Fruit fly (Drosophila melanogaster): ENCODE results near the gene CG6418.

CG6418 gene

DNA sequence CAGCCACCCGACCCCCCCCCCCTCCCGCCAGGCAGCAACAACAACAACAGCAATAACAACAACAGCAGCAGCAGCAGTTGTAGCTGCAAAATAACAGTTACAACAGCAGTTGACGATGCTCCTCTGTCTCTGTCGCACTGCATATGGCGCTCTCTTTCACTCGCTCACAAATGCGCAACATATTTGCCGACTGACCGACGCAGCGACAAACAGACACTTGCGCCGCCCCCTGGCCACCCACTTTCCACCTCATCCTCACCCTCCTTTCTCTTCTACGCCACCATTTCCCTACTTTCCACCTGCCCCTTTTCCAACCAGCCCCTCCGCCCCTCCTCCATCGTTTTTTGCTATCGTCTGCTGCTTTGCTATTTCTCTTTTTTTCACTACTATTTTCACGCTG lies 24.8 kb downstream of the CG6418 start:
- no peak for TF ChIP-seq Hr78 (GFP tag; optimal IDR thresholded peaks at IDR 0.05)
- no peak for TF ChIP-seq dl (GFP tag; optimal IDR thresholded peaks at IDR 0.05; ENCODE audit: insufficient read depth in 1 of 2, partially characterized antibody in 2 of 2)
- peak; percentile 83 for TF ChIP-seq Dfd (GFP tag; optimal IDR thresholded peaks at IDR 0.05)
- no peak for TF ChIP-seq Rel (GFP tag; optimal IDR thresholded peaks at IDR 0.05)
- TF ChIP-seq Rel (tag; optimal IDR thresholded peaks at IDR 0.05): no peak
- no peak for TF ChIP-seq Myc (optimal IDR thresholded peaks at IDR 0.05)
- TF ChIP-seq CrebA (GFP tag; optimal IDR thresholded peaks at IDR 0.05; ENCODE audit: borderline replicate concordance): no peak
- no peak for TF ChIP-seq rgr (GFP tag; optimal IDR thresholded peaks at IDR 0.05)

DNA sequence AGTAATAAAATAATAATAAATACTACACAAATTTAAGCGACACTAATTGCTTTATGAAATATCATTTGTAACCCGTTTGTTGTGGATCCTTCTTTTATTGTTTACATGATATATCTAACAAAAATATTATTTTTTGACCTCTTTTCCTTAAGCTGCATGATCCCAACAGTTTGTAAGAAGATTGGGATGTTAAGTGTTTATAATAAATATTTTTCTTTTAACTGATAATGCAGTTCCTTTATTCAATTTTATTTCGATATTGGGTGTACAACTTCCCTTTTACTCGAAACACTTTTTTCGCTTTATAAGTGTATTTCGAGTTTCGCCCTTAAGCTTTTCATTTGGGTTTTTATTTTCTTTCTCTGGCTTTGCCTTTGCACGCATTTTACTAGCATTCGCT lies 25.2 kb downstream of the CG6418 start:
- TF ChIP-seq OdsH (GFP tag; optimal IDR thresholded peaks at IDR 0.05) (no peak), sv (GFP tag; optimal IDR thresholded peaks at IDR 0.05) (no peak), HLH106 (tag; optimal IDR thresholded peaks at IDR 0.05) (no peak), sage (GFP tag; optimal IDR thresholded peaks at IDR 0.05) (no peak), CG9705 (GFP tag; optimal IDR thresholded peaks at IDR 0.05) (no peak), Dfd (GFP tag; optimal IDR thresholded peaks at IDR 0.05) (no peak), br (GFP tag; optimal IDR thresholded peaks at IDR 0.05) (no peak), brk (GFP tag; optimal IDR thresholded peaks at IDR 0.05) (no peak), jim (GFP tag; optimal IDR thresholded peaks at IDR 0.05) (no peak), Mio (GFP tag; optimal IDR thresholded peaks at IDR 0.05) (no peak), Myc (optimal IDR thresholded peaks at IDR 0.05) (no peak), dl (GFP tag; optimal IDR thresholded peaks at IDR 0.05; ENCODE audit: insufficient read depth in 1 of 2, partially characterized antibody in 2 of 2) (no peak)

DNA sequence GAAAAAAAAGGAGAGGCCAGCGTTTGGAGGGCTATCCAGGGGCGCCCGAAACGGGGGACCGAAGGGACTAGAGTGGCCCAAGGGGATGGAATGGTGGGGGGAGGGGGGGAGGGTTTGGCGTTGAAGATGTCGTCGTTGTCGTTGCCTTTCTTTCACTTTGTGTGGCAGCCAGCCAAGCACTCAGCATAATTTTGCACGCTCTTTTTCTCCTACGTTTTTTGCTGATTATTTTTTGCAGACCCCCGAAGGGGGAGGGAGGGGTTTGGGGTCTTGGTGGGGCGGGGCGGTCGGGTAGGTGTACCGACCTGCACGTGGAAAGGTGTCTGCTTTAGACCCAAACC lies 25.7 kb downstream of the CG6418 start:
- TF ChIP-seq Dfd (GFP tag; optimal IDR thresholded peaks at IDR 0.05) (peak; percentile 79), tai (GFP tag; optimal IDR thresholded peaks at IDR 0.05) (no peak), Vsx2 (GFP tag; optimal IDR thresholded peaks at IDR 0.05; ENCODE audit: partially characterized antibody) (no peak), Hr78 (GFP tag; optimal IDR thresholded peaks at IDR 0.05) (no peak), CrebA (GFP tag; optimal IDR thresholded peaks at IDR 0.05; ENCODE audit: borderline replicate concordance) (no peak), sage (GFP tag; optimal IDR thresholded peaks at IDR 0.05) (no peak), Rel (GFP tag; optimal IDR thresholded peaks at IDR 0.05) (no peak), Rel (tag; optimal IDR thresholded peaks at IDR 0.05) (no peak), HLH106 (tag; optimal IDR thresholded peaks at IDR 0.05) (no peak), GATAd (GFP tag; optimal IDR thresholded peaks at IDR 0.05) (no peak), fru (GFP tag; optimal IDR thresholded peaks at IDR 0.05) (no peak), h (GFP tag; optimal IDR thresholded peaks at IDR 0.05) (no peak), dl (GFP tag; optimal IDR thresholded peaks at IDR 0.05; ENCODE audit: insufficient read depth in 1 of 2, partially characterized antibody in 2 of 2) (no peak), Sp1 (GFP tag; optimal IDR thresholded peaks at IDR 0.05) (peak; percentile 23), brk (GFP tag; optimal IDR thresholded peaks at IDR 0.05) (no peak), usp (GFP tag; optimal IDR thresholded peaks at IDR 0.05) (no peak), lola (GFP tag; optimal IDR thresholded peaks at IDR 0.05) (no peak), Mio (GFP tag; optimal IDR thresholded peaks at IDR 0.05) (no peak), psq (GFP tag; optimal IDR thresholded peaks at IDR 0.05) (peak; percentile 75), sv (GFP tag; optimal IDR thresholded peaks at IDR 0.05) (no peak), br (GFP tag; optimal IDR thresholded peaks at IDR 0.05) (no peak), CG32264 (GFP tag; optimal IDR thresholded peaks at IDR 0.05) (no peak), N (GFP tag; optimal IDR thresholded peaks at IDR 0.05) (no peak)

DNA sequence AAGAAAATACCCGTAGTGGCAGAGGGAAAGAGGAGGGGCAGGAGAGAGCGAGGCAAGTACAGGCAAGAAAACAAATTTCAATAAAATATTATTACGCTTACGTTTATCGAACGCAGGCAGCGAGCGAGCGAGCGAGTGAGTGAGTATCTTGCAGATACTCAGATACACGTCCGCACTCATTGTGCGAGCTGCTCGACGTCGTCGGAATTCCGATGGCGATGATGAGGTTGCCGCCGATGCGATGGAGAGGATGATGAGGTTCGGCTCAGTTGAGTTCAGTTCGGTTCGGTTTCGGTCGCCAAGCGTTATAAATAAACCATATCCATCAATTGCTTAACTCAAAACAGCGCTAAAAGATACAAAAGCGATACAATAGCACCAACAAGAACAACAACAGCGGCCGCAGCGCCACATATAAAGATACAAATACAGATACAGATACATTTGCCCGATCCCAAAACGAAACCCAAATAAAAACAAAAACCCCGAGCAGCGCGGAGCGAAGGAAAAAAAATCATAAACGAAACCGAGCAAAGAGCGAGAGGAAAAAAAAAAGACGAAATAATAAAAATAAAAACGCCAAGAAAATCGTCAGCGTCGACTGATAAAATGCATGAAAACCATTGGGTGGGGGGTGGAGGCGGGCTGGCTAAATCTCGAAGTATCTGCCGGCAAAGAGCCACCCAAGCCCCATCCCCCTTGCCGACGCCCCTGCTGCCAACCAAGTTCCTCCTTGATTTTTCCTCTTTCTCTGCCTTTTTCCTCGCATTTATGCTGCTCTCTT lies 26.3 kb downstream of the CG6418 start:
- TF ChIP-seq Rel (GFP tag; optimal IDR thresholded peaks at IDR 0.05) (peak; percentile 93), Rel (tag; optimal IDR thresholded peaks at IDR 0.05) (peak; percentile 58), CrebA (GFP tag; optimal IDR thresholded peaks at IDR 0.05; ENCODE audit: borderline replicate concordance) (peak; percentile 93), sage (GFP tag; optimal IDR thresholded peaks at IDR 0.05) (peak; percentile 74), tai (GFP tag; optimal IDR thresholded peaks at IDR 0.05) (no peak), GATAd (GFP tag; optimal IDR thresholded peaks at IDR 0.05) (no peak), usp (GFP tag; optimal IDR thresholded peaks at IDR 0.05) (no peak), sv (GFP tag; optimal IDR thresholded peaks at IDR 0.05) (no peak), HLH106 (tag; optimal IDR thresholded peaks at IDR 0.05) (peak; percentile 11), N (GFP tag; optimal IDR thresholded peaks at IDR 0.05) (no peak), pan (optimal IDR thresholded peaks at IDR 0.05) (no peak), Hr83 (GFP tag; optimal IDR thresholded peaks at IDR 0.05; ENCODE audit: poor library complexity, severe bottlenecking) (peak; percentile 81), brk (GFP tag; optimal IDR thresholded peaks at IDR 0.05) (peak; percentile 33), Hnf4 (GFP tag; optimal IDR thresholded peaks at IDR 0.05) (peak; percentile 46), fru (GFP tag; optimal IDR thresholded peaks at IDR 0.05) (peak; percentile 78), dmrt93B (GFP tag; optimal IDR thresholded peaks at IDR 0.05) (peak; percentile 14), jim (GFP tag; optimal IDR thresholded peaks at IDR 0.05) (peak; percentile 72), CG9705 (GFP tag; optimal IDR thresholded peaks at IDR 0.05) (peak; percentile 4), dsf (GFP tag; optimal IDR thresholded peaks at IDR 0.05; ENCODE audit: borderline replicate concordance) (no peak), CG32264 (GFP tag; optimal IDR thresholded peaks at IDR 0.05) (peak; percentile 75), psq (GFP tag; optimal IDR thresholded peaks at IDR 0.05) (peak; percentile 90), Dfd (GFP tag; optimal IDR thresholded peaks at IDR 0.05) (no peak), foxo (GFP tag; optimal IDR thresholded peaks at IDR 0.05) (peak; percentile 51 to 85), Dif (GFP tag; optimal IDR thresholded peaks at IDR 0.05; ENCODE audit: partially characterized antibody) (peak; percentile 75), Abd-B (GFP tag; optimal IDR thresholded peaks at IDR 0.05) (no peak), Hr78 (GFP tag; optimal IDR thresholded peaks at IDR 0.05) (no peak), br (GFP tag; optimal IDR thresholded peaks at IDR 0.05) (peak; percentile 72), rgr (GFP tag; optimal IDR thresholded peaks at IDR 0.05) (peak; percentile 21), h (GFP tag; optimal IDR thresholded peaks at IDR 0.05) (no peak), woc (GFP tag; optimal IDR thresholded peaks at IDR 0.05) (peak; percentile 8), ey (GFP tag; optimal IDR thresholded peaks at IDR 0.05) (peak; percentile 36)

Measured in whole organism, wandering third instar larva.